Worm (Caenorhabditis elegans) whole organism, L4 larva: Measurements from ENCODE around the gene gur-5.

Source experiments
- F26F4.8 ChIP-seq: fragments of 200-800 bp; sonication (Bioruptor generic); conservative IDR thresholded peaks from 2 replicates; pipeline ENCODE4 v1.3.6; 2022; ENCODE audit warnings: missing genetic modification characterization, missing compliant biosample characterization
- T26A8.4 ChIP-seq: fragments of 200-800 bp; sonication (Bioruptor generic); IDR thresholded peaks from 2 replicates; pipeline ENCODE4 v1.3.6; 2022; ENCODE audit warnings: missing genetic modification characterization, missing compliant biosample characterization
- Y105C5A.15 ChIP-seq: fragments of 200-800 bp; sonication (Bioruptor generic); IDR thresholded peaks from 2 replicates; pipeline ENCODE4 v1.3.6; 2022; ENCODE audit warnings: missing genetic modification characterization, missing compliant biosample characterization
- Y75B8A.6 ChIP-seq: fragments of 200-800 bp; sonication (Bioruptor generic); IDR thresholded peaks from 2 replicates; pipeline ENCODE4 v1.3.6; 2022; ENCODE audit warnings: missing genetic modification reagents, missing genetic modification characterization, missing compliant biosample characterization
- ZK337.2 ChIP-seq: fragments of 200-800 bp; sonication (Bioruptor generic); IDR thresholded peaks from 2 replicates; pipeline ENCODE4 v1.3.6; 2022; ENCODE audit warnings: missing genetic modification reagents, missing genetic modification characterization, missing compliant biosample characterization
- aha-1 ChIP-seq: fragments of 150-350 bp; peaks from one replicate; lab custom pipeline; 2014; ENCODE audit warnings: missing biosample characterization, missing genetic modification characterization
- aly-2 ChIP-seq: sonication (generic microtip); optimal IDR thresholded peaks from 2 replicates; lab custom pipeline; 2018; ENCODE audit warnings: missing biosample characterization, missing genetic modification characterization
- ama-1 ChIP-seq: fragments of 150-350 bp; optimal IDR thresholded peaks from 2 replicates; lab custom pipeline; 2014; ENCODE audit warnings: inconsistent platforms, mixed read lengths
- ceh-28 ChIP-seq: fragments of 150-350 bp; optimal IDR thresholded peaks from 2 replicates; lab custom pipeline; 2014; ENCODE audit warnings: missing biosample characterization, missing genetic modification reagents, missing genetic modification characterization
- ceh-32 ChIP-seq: sonication (generic microtip); optimal IDR thresholded peaks from 2 replicates; lab custom pipeline; 2016; ENCODE audit warnings: mild to moderate bottlenecking, missing genetic modification characterization, missing compliant biosample characterization; ENCODE audit not compliant: poor library complexity
- ces-1 ChIP-seq: fragments of 150-350 bp; sonication (generic microtip); optimal IDR thresholded peaks from 4 replicates; lab custom pipeline; 2014; ENCODE audit warnings: missing biosample characterization, missing genetic modification reagents, missing genetic modification characterization
- cey-2 ChIP-seq: sonication (generic microtip); optimal IDR thresholded peaks from 3 replicates; lab custom pipeline; 2017; ENCODE audit warnings: missing genetic modification characterization, mild to moderate bottlenecking, missing compliant biosample characterization, antibody characterized with exemption, borderline replicate concordance; ENCODE audit not compliant: insufficient read depth
- daf-16 ChIP-seq, 3 experiments: sonication (generic microtip); optimal IDR thresholded peaks; 2 replicates each; lab custom pipeline; 2016 to 2017; ENCODE audit warnings: missing genetic modification characterization in 3 of 3, missing genetic modification reagents in 3 of 3, mild to moderate bottlenecking in 2 of 3, missing compliant biosample characterization in 2 of 3, missing biosample characterization in 1 of 3, moderate library complexity in 1 of 3
- dmd-6 ChIP-seq: fragments of 200-800 bp; sonication (Bioruptor generic); IDR thresholded peaks from 2 replicates; pipeline ENCODE4 v1.3.6; 2022; ENCODE audit warnings: missing genetic modification reagents, missing genetic modification characterization, missing compliant biosample characterization
- dmd-9 ChIP-seq: fragments of 200-800 bp; sonication (Bioruptor generic); IDR thresholded peaks from 2 replicates; pipeline ENCODE4 v1.3.6; 2022; ENCODE audit warnings: missing genetic modification reagents, missing genetic modification characterization, missing compliant biosample characterization
- dpl-1 ChIP-seq: fragments of 150-350 bp; optimal IDR thresholded peaks from 2 replicates; lab custom pipeline; 2014; ENCODE audit warnings: missing biosample characterization, missing genetic modification reagents, missing genetic modification characterization
- egl-43 ChIP-seq: fragments of 200-800 bp; sonication (Bioruptor generic); IDR thresholded peaks from 2 replicates; pipeline ENCODE4 v1.3.6; 2022; ENCODE audit warnings: missing genetic modification reagents, missing genetic modification characterization, missing compliant biosample characterization
- fkh-10 ChIP-seq: fragments of 150-350 bp; optimal IDR thresholded peaks from 2 replicates; lab custom pipeline; 2014; ENCODE audit warnings: missing biosample characterization, missing genetic modification reagents, missing genetic modification characterization
- lin-1 ChIP-seq: fragments of 200-800 bp; sonication (Bioruptor generic); IDR thresholded peaks from 2 replicates; pipeline ENCODE4 v1.3.6; 2022; ENCODE audit warnings: missing genetic modification reagents, missing genetic modification characterization, missing compliant biosample characterization
- lin-15B ChIP-seq: fragments of 150-350 bp; sonication (generic microtip); optimal IDR thresholded peaks from 3 replicates; lab custom pipeline; 2014; ENCODE audit warnings: missing biosample characterization, missing genetic modification characterization
- lin-38 ChIP-seq: fragments of 200-800 bp; sonication (Bioruptor generic); IDR thresholded peaks from 2 replicates; pipeline ENCODE4 v1.3.6; 2022; ENCODE audit warnings: missing genetic modification reagents, missing genetic modification characterization, missing compliant biosample characterization
- lir-3 ChIP-seq: sonication (generic microtip); optimal IDR thresholded peaks from 2 replicates; lab custom pipeline; 2016; ENCODE audit warnings: mild to moderate bottlenecking, missing genetic modification characterization, missing compliant biosample characterization
- lsy-2 ChIP-seq, 2 experiments: fragments of 150-350 bp in 1 of 2; sonication (generic microtip) in 1 of 2; optimal IDR thresholded peaks; 2 replicates each; lab custom pipeline; 2014 to 2017; ENCODE audit warnings: missing biosample characterization in 2 of 2, missing genetic modification characterization in 2 of 2
- madf-9 ChIP-seq: fragments of 200-800 bp; sonication (Bioruptor generic); conservative IDR thresholded peaks from 2 replicates; pipeline ENCODE4 v1.3.6; 2022; ENCODE audit warnings: missing genetic modification reagents, missing genetic modification characterization, missing compliant biosample characterization
- mdl-1 ChIP-seq, 2 experiments: fragments of 150-350 bp in 1 of 2; sonication (generic microtip) in 1 of 2; optimal IDR thresholded peaks; 2 replicates each; lab custom pipeline; 2014 to 2017; ENCODE audit warnings: missing biosample characterization in 2 of 2, missing genetic modification characterization in 2 of 2
- mep-1 ChIP-seq: fragments of 150-350 bp; sonication (generic microtip); optimal IDR thresholded peaks from 3 replicates; lab custom pipeline; 2014; ENCODE audit warnings: missing biosample characterization, missing genetic modification characterization
- mxl-3 ChIP-seq: fragments of 200-800 bp; sonication (Bioruptor generic); optimal IDR thresholded peaks from 2 replicates; lab custom pipeline; 2018; ENCODE audit warnings: mild to moderate bottlenecking, missing genetic modification characterization, missing compliant biosample characterization
- nhr-102 ChIP-seq: sonication (generic microtip); optimal IDR thresholded peaks from 2 replicates; lab custom pipeline; 2016; ENCODE audit warnings: mild to moderate bottlenecking, missing genetic modification characterization, moderate library complexity, missing compliant biosample characterization
- nhr-11 ChIP-seq: fragments of 150-350 bp; optimal IDR thresholded peaks from 2 replicates; lab custom pipeline; 2014; ENCODE audit warnings: missing biosample characterization, missing genetic modification characterization
- nhr-77 ChIP-seq: fragments of 150-350 bp; optimal IDR thresholded peaks from 2 replicates; lab custom pipeline; 2014; ENCODE audit warnings: missing biosample characterization, missing genetic modification characterization
- pha-4 ChIP-seq, 2 experiments: fragments of 150-350 bp in 1 of 2; fragments of 200-800 bp in 1 of 2; sonication (Bioruptor generic) in 1 of 2; IDR thresholded peaks in 1 of 2; optimal IDR thresholded peaks in 1 of 2; 2 replicates each; pipeline versions ENCODE4 v1.3.6 to Lab custom; 2014 to 2022; ENCODE audit warnings: missing genetic modification characterization in 2 of 2, missing genetic modification reagents in 2 of 2, missing biosample characterization in 1 of 2, missing compliant biosample characterization in 1 of 2
- saeg-2 ChIP-seq: fragments of 200-800 bp; sonication (Bioruptor generic); IDR thresholded peaks from 2 replicates; pipeline ENCODE4 v1.3.6; 2022; ENCODE audit warnings: missing genetic modification reagents, missing genetic modification characterization, missing compliant biosample characterization
- snpc-1.2 ChIP-seq: fragments of 200-800 bp; sonication (Bioruptor generic); IDR thresholded peaks from 2 replicates; pipeline ENCODE4 v1.3.6; 2022; ENCODE audit warnings: missing genetic modification reagents, missing genetic modification characterization, missing compliant biosample characterization
- tra-1 ChIP-seq: fragments of 200-800 bp; sonication (Bioruptor generic); IDR thresholded peaks from 2 replicates; pipeline ENCODE4 v1.3.6; 2022; ENCODE audit warnings: missing genetic modification reagents, missing genetic modification characterization, missing compliant biosample characterization
- zip-11 ChIP-seq: fragments of 200-800 bp; sonication (Bioruptor generic); IDR thresholded peaks from 2 replicates; pipeline ENCODE4 v1.3.6; 2022; ENCODE audit warnings: missing genetic modification characterization, missing compliant biosample characterization
- ztf-11 ChIP-seq: fragments of 150-350 bp; optimal IDR thresholded peaks from 2 replicates; lab custom pipeline; 2014; ENCODE audit warnings: missing biosample characterization, missing genetic modification characterization

gur-5 gene

ce11 chrII:5326024-5326627 lies 41.0 kb downstream of the gur-5 start (continued):
- TF ChIP-seq aly-2, result no peak
- TF ChIP-seq fkh-10, result peak; percentile 83
- no peak for TF ChIP-seq snpc-1.2
- no peak for TF ChIP-seq pha-4 (GFP tag; IDR thresholded peaks at IDR 0.05; lab: Robert Waterston, UW)
- TF ChIP-seq pha-4 (tag; optimal IDR thresholded peaks at IDR 0.05; lab: Kevin White, UChicago), result no peak
- peak; percentile 79 for TF ChIP-seq dmd-6
- TF ChIP-seq Y105C5A.15 (GFP tag; lab: Robert Waterston, UW), result no peak
- TF ChIP-seq F26F4.8 (GFP tag; lab: Robert Waterston, UW), result no peak
- no peak for TF ChIP-seq Y75B8A.6 (GFP tag; lab: Robert Waterston, UW)
- no peak for TF ChIP-seq lin-15B
- no peak for TF ChIP-seq dmd-9 (GFP tag; lab: Robert Waterston, UW)
- peak; percentile 66 for TF ChIP-seq mep-1 (tag; lab: Kevin White, UChicago)
- peak; percentile 40 for TF ChIP-seq nhr-77 (tag; lab: Kevin White, UChicago)
- no peak for TF ChIP-seq lin-1 (GFP tag; lab: Robert Waterston, UW)
- TF ChIP-seq lir-3, result no peak
- TF ChIP-seq egl-43 (GFP tag; lab: Robert Waterston, UW), result 0 out of 2 replicates have a peak, but pooled peaks have one; percentile 32
- no peak for TF ChIP-seq ceh-28 (tag; lab: Kevin White, UChicago)
- no peak for TF ChIP-seq ceh-32 (tag; lab: Kevin White, UChicago)
- TF ChIP-seq ztf-11 (tag; lab: Kevin White, UChicago), result no peak
- no peak for TF ChIP-seq ZK337.2 (GFP tag; lab: Robert Waterston, UW)
- TF ChIP-seq mxl-3 (GFP tag; lab: Kevin White, UChicago), result peak; percentile 25
- no peak for TF ChIP-seq T26A8.4 (GFP tag; lab: Robert Waterston, UW)

ce11 chrII:5326891-5327290 lies 41.8 kb downstream of the gur-5 start:
- TF ChIP-seq dpl-1 (GFP tag; lab: Kevin White, UChicago) (no peak), ama-1 (lab: Kevin White, UChicago) (no peak), nhr-11 (tag; lab: Kevin White, UChicago) (no peak), zip-11 (no peak), cey-2 (tag; lab: Kevin White, UChicago) (no peak), mxl-3 (GFP tag; lab: Kevin White, UChicago) (no peak), tra-1 (GFP tag; lab: Robert Waterston, UW) (no peak), madf-9 (GFP tag; lab: Robert Waterston, UW) (no peak), daf-16 (GFP tag; optimal IDR thresholded peaks at IDR 0.05; lab: Kevin White, UChicago) (peak in 1 of 2 experiments; percentile 62), daf-16 (tag; optimal IDR thresholded peaks at IDR 0.05; lab: Kevin White, UChicago) (no peak)

ce11 chrII:5328912-5329311 lies 43.8 kb downstream of the gur-5 start:
- TF ChIP-seq lin-38 (GFP tag; lab: Robert Waterston, UW) (no peak), aha-1 (tag; lab: Kevin White, UChicago) (peak; percentile 76), lsy-2 (tag; optimal IDR thresholded peaks at IDR 0.05; lab: Kevin White, UChicago) (peak in 1 of 2 experiments; percentile 24), nhr-102 (no peak), saeg-2 (GFP tag; lab: Robert Waterston, UW) (no peak), ces-1 (GFP tag; lab: Kevin White, UChicago) (no peak), mdl-1 (tag; optimal IDR thresholded peaks at IDR 0.05; lab: Kevin White, UChicago) (no peak)
